Fruit fly (Drosophila melanogaster) whole organism, embryonic: ENCODE measurements around the gene Mst85C.

Experiments used
- CG32532 ChIP-seq: fragments of 200-800 bp; sonication (Bioruptor generic); IDR thresholded peaks from 2 replicates; pipeline ENCODE4 v1.3.6; 2022; ENCODE audit warnings: missing biosample characterization, missing genetic modification characterization
- CoRest ChIP-seq: fragments of 200-800 bp; sonication (Bioruptor generic); optimal IDR thresholded peaks from 3 replicates; lab custom pipeline; 2018; ENCODE audit warnings: missing biosample characterization, mild to moderate bottlenecking, missing genetic modification characterization, moderate library complexity
- nau ChIP-seq: fragments of 200-800 bp; sonication (Bioruptor generic); optimal IDR thresholded peaks from 3 replicates; lab custom pipeline; 2017; ENCODE audit warnings: missing biosample characterization, mild to moderate bottlenecking, missing genetic modification characterization, missing genetic modification reagents

DNA sequence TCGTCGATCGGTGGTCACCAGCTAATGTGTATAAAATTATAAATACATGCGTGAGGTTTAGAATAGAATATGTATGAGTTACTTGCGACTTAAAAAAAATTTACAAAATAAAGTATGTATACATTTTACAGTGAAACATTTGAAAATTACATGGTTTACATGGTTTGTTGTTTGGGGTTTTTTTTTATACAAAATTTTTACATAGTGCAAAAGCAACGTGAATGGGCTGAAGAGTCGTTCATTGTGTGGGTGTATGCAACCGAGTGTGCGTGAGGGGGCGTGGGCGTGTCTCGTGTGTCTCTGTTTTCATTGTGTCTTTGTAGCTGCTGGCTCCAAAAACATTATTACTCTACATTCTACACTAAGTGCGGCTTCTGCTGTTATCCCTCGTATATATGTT lies 21.4 kb downstream of the Mst85C start:
- TF ChIP-seq nau (GFP tag; lab: Kevin White, UChicago) (no peak), CoRest (tag; lab: Kevin White, UChicago) (no peak), CG32532 (GFP tag; lab: Robert Waterston, UW) (no peak)
